Fruit fly (Drosophila melanogaster) whole organism, embryonic: ENCODE measurements around the gene CG14947.
A peak's percentile ranks its signal among the peaks of the same experiment; 100 is the strongest.

Experiments
- Atf3 ChIP-seq: fragments of 200-800 bp; sonication (Bioruptor generic); optimal IDR thresholded peaks from 3 replicates; lab custom pipeline; 2016; ENCODE audit warnings: missing biosample characterization, missing genetic modification characterization
- CG10462 ChIP-seq: fragments of 200-800 bp; sonication (Bioruptor generic); optimal IDR thresholded peaks from 2 replicates; lab custom pipeline; 2016; ENCODE audit warnings: missing biosample characterization, missing genetic modification characterization
- CG11085 ChIP-seq: fragments of 200-800 bp; sonication (Bioruptor generic); IDR thresholded peaks from 2 replicates; pipeline ENCODE4 v1.3.6; 2022; ENCODE audit warnings: missing biosample characterization, missing genetic modification characterization
- CG12942 ChIP-seq: fragments of 200-800 bp; sonication (Bioruptor generic); optimal IDR thresholded peaks from 3 replicates; lab custom pipeline; 2016; ENCODE audit warnings: missing biosample characterization, missing genetic modification characterization
- CG13894 ChIP-seq: fragments of 200-800 bp; sonication (Bioruptor generic); optimal IDR thresholded peaks from 3 replicates; lab custom pipeline; 2018; ENCODE audit warnings: missing biosample characterization, mild to moderate bottlenecking, missing genetic modification characterization, moderate library complexity
- CG14050 ChIP-seq: fragments of 200-800 bp; sonication (Bioruptor generic); IDR thresholded peaks from 3 replicates; pipeline ENCODE4 v1.3.6; 2022; ENCODE audit warnings: missing biosample characterization, missing genetic modification characterization
- CG15479 ChIP-seq: fragments of 200-800 bp; sonication (Bioruptor generic); optimal IDR thresholded peaks from 3 replicates; lab custom pipeline; 2019; ENCODE audit warnings: missing biosample characterization, mild to moderate bottlenecking, missing genetic modification characterization, moderate library complexity
- CG16813 ChIP-seq: fragments of 200-800 bp; sonication (Bioruptor generic); IDR thresholded peaks from 3 replicates; pipeline ENCODE4 v1.3.6; 2022; ENCODE audit warnings: missing biosample characterization, missing genetic modification characterization; ENCODE audit not compliant: partially characterized antibody
- CG1792 ChIP-seq: fragments of 200-800 bp; sonication (Bioruptor generic); optimal IDR thresholded peaks from 2 replicates; lab custom pipeline; 2016; ENCODE audit warnings: missing biosample characterization, missing genetic modification characterization
- CG18764 ChIP-seq: fragments of 200-800 bp; sonication (Bioruptor generic); optimal IDR thresholded peaks from 3 replicates; lab custom pipeline; 2016; ENCODE audit warnings: missing biosample characterization, missing genetic modification characterization
- CG2129 ChIP-seq: fragments of 200-800 bp; sonication (Bioruptor generic); IDR thresholded peaks from 2 replicates; pipeline ENCODE4 v1.3.6; 2022; ENCODE audit warnings: missing biosample characterization, missing genetic modification characterization; ENCODE audit not compliant: partially characterized antibody
- CG30403 ChIP-seq: fragments of 200-800 bp; sonication (Bioruptor generic); optimal IDR thresholded peaks from 3 replicates; lab custom pipeline; 2016; ENCODE audit warnings: missing biosample characterization, missing genetic modification characterization
- CG31441 ChIP-seq: fragments of 200-800 bp; sonication (Bioruptor generic); IDR thresholded peaks from 2 replicates; pipeline ENCODE4 v1.3.6; 2022; ENCODE audit warnings: missing biosample characterization, missing genetic modification characterization
- CG3847 ChIP-seq: fragments of 200-800 bp; sonication (Bioruptor generic); IDR thresholded peaks from 2 replicates; pipeline ENCODE4 v1.3.6; 2022; ENCODE audit warnings: missing biosample characterization, missing genetic modification characterization
- CG5953 ChIP-seq: fragments of 200-800 bp; sonication (Bioruptor generic); IDR thresholded peaks from 2 replicates; pipeline ENCODE4 v1.3.6; 2022; ENCODE audit warnings: missing biosample characterization, missing genetic modification characterization
- CG6272 ChIP-seq: fragments of 200-800 bp; sonication (Bioruptor generic); IDR thresholded peaks from 2 replicates; pipeline ENCODE4 v1.3.6; 2022; ENCODE audit warnings: missing biosample characterization, missing genetic modification characterization
- CG7357 ChIP-seq: fragments of 200-800 bp; sonication (Bioruptor generic); IDR thresholded peaks from 3 replicates; pipeline ENCODE4 v1.3.6; 2022; ENCODE audit warnings: missing biosample characterization, missing genetic modification characterization
- CG8924 ChIP-seq: fragments of 200-800 bp; optimal IDR thresholded peaks from 3 replicates; lab custom pipeline; 2019; ENCODE audit warnings: missing biosample characterization, mild to moderate bottlenecking, missing genetic modification characterization, moderate library complexity
- CHES-1-like ChIP-seq: fragments of 200-800 bp; sonication (Bioruptor generic); optimal IDR thresholded peaks from 2 replicates; lab custom pipeline; 2016; ENCODE audit warnings: missing biosample characterization, missing genetic modification characterization
- Dbx ChIP-seq: fragments of 200-800 bp; sonication (Bioruptor generic); IDR thresholded peaks from 3 replicates; pipeline ENCODE4 v1.3.6; 2022; ENCODE audit warnings: missing biosample characterization, missing genetic modification characterization
- HLH3B ChIP-seq: fragments of 200-800 bp; sonication (Bioruptor generic); IDR thresholded peaks from 2 replicates; pipeline ENCODE4 v1.3.6; 2022; ENCODE audit warnings: missing biosample characterization, missing genetic modification characterization
- Hr39 ChIP-seq: fragments of >200 bp; optimal IDR thresholded peaks from 2 replicates; lab custom pipeline; 2017
- MTF-1 ChIP-seq: fragments of 200-800 bp; sonication (Bioruptor generic); optimal IDR thresholded peaks from 2 replicates; lab custom pipeline; 2018; ENCODE audit warnings: missing biosample characterization, mild to moderate bottlenecking, missing genetic modification characterization, borderline replicate concordance
- NC2β ChIP-seq: fragments of 200-800 bp; sonication (Bioruptor generic); optimal IDR thresholded peaks from 2 replicates; lab custom pipeline; 2016; ENCODE audit warnings: missing biosample characterization, missing genetic modification characterization
- Nf-YC ChIP-seq: fragments of 200-800 bp; optimal IDR thresholded peaks from 3 replicates; lab custom pipeline; 2019; ENCODE audit warnings: missing biosample characterization, mild to moderate bottlenecking, missing genetic modification characterization, moderate library complexity
- Opbp ChIP-seq: fragments of 200-800 bp; sonication (Bioruptor generic); IDR thresholded peaks from 3 replicates; pipeline ENCODE4 v1.3.6; 2022; ENCODE audit warnings: missing biosample characterization, missing genetic modification characterization; ENCODE audit not compliant: partially characterized antibody
- Pdp1 ChIP-seq, 2 experiments: fragments of 200-800 bp; sonication (Bioruptor generic); optimal IDR thresholded peaks; 3 replicates each; lab custom pipeline; 2016; ENCODE audit warnings: missing biosample characterization in 2 of 2, missing genetic modification characterization in 2 of 2, mild to moderate bottlenecking in 1 of 2, moderate library complexity in 1 of 2
- Spps ChIP-seq: fragments of 200-800 bp; sonication (Bioruptor generic); optimal IDR thresholded peaks from 2 replicates; lab custom pipeline; 2018; ENCODE audit warnings: missing biosample characterization, mild to moderate bottlenecking, missing genetic modification characterization
- Sry-β ChIP-seq: fragments of 200-800 bp; sonication (Bioruptor generic); optimal IDR thresholded peaks from 2 replicates; lab custom pipeline; 2018; ENCODE audit warnings: missing biosample characterization, mild to moderate bottlenecking, missing genetic modification characterization, moderate library complexity
- br ChIP-seq: fragments of >200 bp; optimal IDR thresholded peaks from 2 replicates; lab custom pipeline; 2017
- cas ChIP-seq: fragments of 200-800 bp; sonication (Bioruptor generic); IDR thresholded peaks from 2 replicates; pipeline ENCODE4 v1.3.6; 2022; ENCODE audit warnings: missing biosample characterization, missing genetic modification characterization
- corto ChIP-seq: fragments of 200-800 bp; sonication (Bioruptor generic); optimal IDR thresholded peaks from 2 replicates; lab custom pipeline; 2016; ENCODE audit warnings: missing biosample characterization, mild to moderate bottlenecking, missing genetic modification characterization, moderate library complexity
- croc ChIP-seq: fragments of 200-800 bp; sonication (Bioruptor generic); conservative IDR thresholded peaks from 3 replicates; pipeline ENCODE4 v1.3.6; 2022; ENCODE audit warnings: missing biosample characterization, missing genetic modification characterization
- crp ChIP-seq, 2 experiments: fragments of 200-800 bp; sonication (Bioruptor generic); optimal IDR thresholded peaks; 2 replicates in 1 of 2; 3 replicates in 1 of 2; lab custom pipeline; 2017; ENCODE audit warnings: missing biosample characterization in 2 of 2, missing genetic modification characterization in 2 of 2, mild to moderate bottlenecking in 1 of 2, moderate library complexity in 1 of 2
- gem ChIP-seq: fragments of 200-800 bp; sonication (Bioruptor generic); optimal IDR thresholded peaks from 2 replicates; lab custom pipeline; 2019; ENCODE audit warnings: missing biosample characterization, mild to moderate bottlenecking, missing genetic modification characterization, moderate library complexity
- gsb-n ChIP-seq: fragments of 200-800 bp; sonication (Bioruptor generic); optimal IDR thresholded peaks from 3 replicates; lab custom pipeline; 2018; ENCODE audit warnings: missing biosample characterization, mild to moderate bottlenecking, missing genetic modification characterization
- hkb ChIP-seq, 2 experiments: fragments of 200-800 bp in 1 of 2; fragments of >200 bp in 1 of 2; sonication (Bioruptor generic) in 1 of 2; IDR thresholded peaks in 1 of 2; optimal IDR thresholded peaks in 1 of 2; 2 replicates each; pipeline versions ENCODE4 v1.3.6 to Lab custom; 2017 to 2022; ENCODE audit warnings: missing biosample characterization in 1 of 2, missing genetic modification characterization in 1 of 2
- lola ChIP-seq, 3 experiments: fragments of >200 bp in 2 of 3; fragments of 200-800 bp in 1 of 3; sonication (Bioruptor generic) in 1 of 3; optimal IDR thresholded peaks; 2 replicates each; lab custom pipeline; 2017 to 2019; ENCODE audit warnings: missing biosample characterization in 3 of 3, missing genetic modification characterization in 3 of 3, mild to moderate bottlenecking in 1 of 3, moderate library complexity in 1 of 3
- nerfin-1 ChIP-seq: fragments of 200-800 bp; sonication (Bioruptor generic); optimal IDR thresholded peaks from 3 replicates; lab custom pipeline; 2019; ENCODE audit warnings: missing biosample characterization, mild to moderate bottlenecking, missing genetic modification characterization, moderate library complexity
- nom ChIP-seq: fragments of 200-800 bp; sonication (Bioruptor generic); optimal IDR thresholded peaks from 2 replicates; lab custom pipeline; 2017; ENCODE audit warnings: missing biosample characterization, missing genetic modification characterization, mild to moderate bottlenecking, moderate library complexity, missing genetic modification reagents
- oc ChIP-seq: fragments of 200-800 bp; sonication (Bioruptor generic); optimal IDR thresholded peaks from 2 replicates; lab custom pipeline; 2018; ENCODE audit warnings: missing biosample characterization, mild to moderate bottlenecking, missing genetic modification characterization, moderate library complexity
- odd ChIP-seq: fragments of 200-800 bp; sonication (Bioruptor generic); optimal IDR thresholded peaks from 2 replicates; lab custom pipeline; 2017; ENCODE audit warnings: missing biosample characterization, mild to moderate bottlenecking, missing genetic modification characterization
- salm ChIP-seq: fragments of 200-800 bp; sonication (Bioruptor generic); optimal IDR thresholded peaks from 2 replicates; lab custom pipeline; 2018; ENCODE audit warnings: missing biosample characterization, mild to moderate bottlenecking, missing genetic modification characterization
- scrt ChIP-seq: fragments of 200-800 bp; sonication (Bioruptor generic); optimal IDR thresholded peaks from 2 replicates; lab custom pipeline; 2018; ENCODE audit warnings: missing biosample characterization, mild to moderate bottlenecking, missing genetic modification characterization, moderate library complexity
- sens-2 ChIP-seq: fragments of 200-800 bp; sonication (Bioruptor generic); IDR thresholded peaks from 2 replicates; pipeline ENCODE4 v1.3.6; 2022; ENCODE audit warnings: missing biosample characterization, missing genetic modification characterization
- sob ChIP-seq: fragments of 200-800 bp; sonication (Bioruptor generic); IDR thresholded peaks from 2 replicates; pipeline ENCODE4 v1.3.6; 2022; ENCODE audit warnings: missing biosample characterization, missing genetic modification characterization
- zen ChIP-seq: fragments of 200-800 bp; sonication (Bioruptor generic); optimal IDR thresholded peaks from 3 replicates; lab custom pipeline; 2018; ENCODE audit warnings: missing biosample characterization, mild to moderate bottlenecking, missing genetic modification characterization, moderate library complexity

Gene CG14947

dm6 chr2L:12045941-12046855, 29.7 kb upstream of the CG14947 start, which contains the start of gene CG6770 (continued):
- TF ChIP-seq oc (tag; lab: Kevin White, UChicago) (peak; percentile 41), sob (peak; percentile 88), CG30403 (peak; percentile 77), CG16813 (GFP tag; lab: Robert Waterston, UW) (no peak), gsb-n (tag; lab: Kevin White, UChicago) (peak; percentile 45), Nf-YC (peak; percentile 72), sens-2 (peak; percentile 53), Opbp (GFP tag; lab: Robert Waterston, UW) (0 out of 3 replicates have a peak, but pooled peaks have one; percentile 51), Dbx (GFP tag; lab: Robert Waterston, UW) (peak; percentile 90), CG6272 (GFP tag; lab: Robert Waterston, UW) (no peak; the same call in 1 of the 2 replicates), CHES-1-like (peak; percentile 41), CG3847 (peak; percentile 85), CG18764 (peak; percentile 63), CG1792 (peak; percentile 4), NC2β (GFP tag; lab: Kevin White, UChicago) (peak; percentile 7), nom (peak; percentile 70), Spps (tag; lab: Kevin White, UChicago) (peak; percentile 49), CG7357 (GFP tag; lab: Robert Waterston, UW) (peak; percentile 42; the same call in 1 of the 3 replicates), gem (peak; percentile 87), CG12942 (GFP tag; lab: Kevin White, UChicago) (peak; percentile 33), corto (GFP tag; lab: Kevin White, UChicago) (peak; percentile 50), croc (GFP tag; lab: Robert Waterston, UW) (0 out of 3 replicates have a peak, but pooled peaks have one; percentile 23), CG8924 (tag; lab: Kevin White, UChicago) (peak; percentile 87), br (lab: Kevin White, UChicago) (no peak), zen (tag; lab: Kevin White, UChicago) (peak; percentile 27), CG11085 (0 out of 2 replicates have a peak, but pooled peaks have one; percentile 13), Sry-β (GFP tag; lab: Kevin White, UChicago) (peak; percentile 76), CG2129 (GFP tag; lab: Robert Waterston, UW) (no peak), CG5953 (GFP tag; lab: Robert Waterston, UW) (peak; percentile 69), cas (GFP tag; lab: Robert Waterston, UW) (peak; percentile 60), HLH3B (GFP tag; lab: Robert Waterston, UW) (peak; percentile 81), hkb (optimal IDR thresholded peaks at IDR 0.05; lab: Kevin White, UChicago) (no peak), hkb (GFP tag; IDR thresholded peaks at IDR 0.05; lab: Robert Waterston, UW) (peak; percentile 93), scrt (GFP tag; lab: Kevin White, UChicago) (peak; percentile 87), crp (GFP tag; optimal IDR thresholded peaks at IDR 0.05; lab: Kevin White, UChicago) (no peak), lola (GFP tag; optimal IDR thresholded peaks at IDR 0.05; lab: Kevin White, UChicago) (peak in 1 of 3 experiments; percentile 19), salm (tag; lab: Kevin White, UChicago) (peak; percentile 70), CG13894 (tag; lab: Kevin White, UChicago) (peak; percentile 92), CG15479 (GFP tag; lab: Kevin White, UChicago) (no peak), MTF-1 (GFP tag; lab: Kevin White, UChicago) (peak; percentile 9), Pdp1 (GFP tag; optimal IDR thresholded peaks at IDR 0.05; lab: Kevin White, UChicago) (peak; percentile 7 to 97), odd (peak; percentile 78), CG14050 (peak; percentile 82), Hr39 (no peak), Atf3 (GFP tag; lab: Kevin White, UChicago) (no peak), CG10462 (GFP tag; lab: Kevin White, UChicago) (peak; percentile 14), CG31441 (GFP tag; lab: Robert Waterston, UW) (peak; percentile 81), nerfin-1 (tag; lab: Kevin White, UChicago) (peak; percentile 36)
